Fruit fly (Drosophila melanogaster) whole organism, embryonic: Measurements from ENCODE around the gene Bro.

Source experiments
- Abd-B ChIP-seq: fragments of 200-800 bp; sonication (Bioruptor generic); optimal IDR thresholded peaks from 2 replicates; lab custom pipeline; 2018; ENCODE audit warnings: missing biosample characterization, mild to moderate bottlenecking, missing genetic modification characterization, moderate library complexity
- Atf6 ChIP-seq: fragments of 200-800 bp; sonication (Bioruptor generic); IDR thresholded peaks from 2 replicates; pipeline ENCODE4 v1.3.6; 2022; ENCODE audit warnings: missing biosample characterization, missing genetic modification characterization
- B-H2 ChIP-seq: fragments of 200-800 bp; sonication (Bioruptor generic); optimal IDR thresholded peaks from 2 replicates; lab custom pipeline; 2018; ENCODE audit warnings: missing biosample characterization, mild to moderate bottlenecking, missing genetic modification characterization
- CG11560 ChIP-seq: fragments of 200-800 bp; sonication (Bioruptor generic); IDR thresholded peaks from 3 replicates; pipeline ENCODE4 v1.3.6; 2022; ENCODE audit warnings: missing biosample characterization, missing genetic modification characterization
- CG12104 ChIP-seq: fragments of 200-800 bp; sonication (Bioruptor generic); optimal IDR thresholded peaks from 3 replicates; lab custom pipeline; 2016; ENCODE audit warnings: missing biosample characterization, missing genetic modification characterization
- CG12236 ChIP-seq: fragments of 200-800 bp; sonication (Bioruptor generic); optimal IDR thresholded peaks from 2 replicates; lab custom pipeline; 2016; ENCODE audit warnings: missing biosample characterization, missing genetic modification characterization
- CG12744 ChIP-seq: fragments of 200-800 bp; sonication (Bioruptor generic); optimal IDR thresholded peaks from 2 replicates; lab custom pipeline; 2016; ENCODE audit warnings: missing biosample characterization, missing genetic modification characterization
- CG13296 ChIP-seq: fragments of 200-800 bp; sonication (Bioruptor generic); optimal IDR thresholded peaks from 3 replicates; lab custom pipeline; 2018; ENCODE audit warnings: missing biosample characterization, mild to moderate bottlenecking, missing genetic modification characterization
- CG13775 ChIP-seq: fragments of 200-800 bp; sonication (Bioruptor generic); optimal IDR thresholded peaks from 3 replicates; lab custom pipeline; 2017; ENCODE audit warnings: missing biosample characterization, mild to moderate bottlenecking, missing genetic modification characterization
- CG14441 ChIP-seq: fragments of 200-800 bp; sonication (Bioruptor generic); IDR thresholded peaks from 2 replicates; pipeline ENCODE4 v1.3.6; 2022; ENCODE audit warnings: missing biosample characterization, missing genetic modification characterization
- CG14667 ChIP-seq: fragments of 200-800 bp; sonication (Bioruptor generic); IDR thresholded peaks from 2 replicates; pipeline ENCODE4 v1.3.6; 2022; ENCODE audit warnings: missing biosample characterization, missing genetic modification characterization
- CG17328 ChIP-seq: fragments of 200-800 bp; sonication (Bioruptor generic); IDR thresholded peaks from 2 replicates; pipeline ENCODE4 v1.3.6; 2022; ENCODE audit warnings: missing biosample characterization, missing genetic modification characterization
- CG17912 ChIP-seq: fragments of 200-800 bp; sonication (Bioruptor generic); optimal IDR thresholded peaks from 2 replicates; lab custom pipeline; 2018; ENCODE audit warnings: missing biosample characterization, mild to moderate bottlenecking, missing genetic modification characterization
- CG3281 ChIP-seq: fragments of 200-800 bp; sonication (Bioruptor generic); optimal IDR thresholded peaks from 3 replicates; lab custom pipeline; 2017; ENCODE audit warnings: missing biosample characterization, mild to moderate bottlenecking, missing genetic modification characterization
- CG42726 ChIP-seq: fragments of 200-800 bp; sonication (Bioruptor generic); IDR thresholded peaks from 2 replicates; pipeline ENCODE4 v1.3.6; 2022; ENCODE audit warnings: missing biosample characterization, missing genetic modification characterization; ENCODE audit not compliant: partially characterized antibody
- CG4424 ChIP-seq: fragments of 200-800 bp; sonication (Bioruptor generic); optimal IDR thresholded peaks from 3 replicates; lab custom pipeline; 2016; ENCODE audit warnings: missing biosample characterization, missing genetic modification characterization
- CG6175 ChIP-seq: fragments of 200-800 bp; sonication (Bioruptor generic); IDR thresholded peaks from 3 replicates; pipeline ENCODE4 v1.3.6; 2022; ENCODE audit warnings: missing biosample characterization, missing genetic modification characterization
- CG7786 ChIP-seq: fragments of 200-800 bp; sonication (Bioruptor generic); optimal IDR thresholded peaks from 2 replicates; lab custom pipeline; 2016; ENCODE audit warnings: missing biosample characterization, missing genetic modification characterization
- CG7839 ChIP-seq: fragments of 200-800 bp; sonication (Bioruptor generic); optimal IDR thresholded peaks from 3 replicates; lab custom pipeline; 2018; ENCODE audit warnings: missing biosample characterization, mild to moderate bottlenecking, missing genetic modification characterization, moderate library complexity
- CG8089 ChIP-seq: fragments of 200-800 bp; sonication (Bioruptor generic); optimal IDR thresholded peaks from 3 replicates; lab custom pipeline; 2016; ENCODE audit warnings: missing biosample characterization, missing genetic modification characterization
- D19B ChIP-seq: fragments of 200-800 bp; sonication (Bioruptor generic); optimal IDR thresholded peaks from 2 replicates; lab custom pipeline; 2017; ENCODE audit warnings: missing biosample characterization, mild to moderate bottlenecking, missing genetic modification characterization
- Dbx ChIP-seq: fragments of 200-800 bp; sonication (Bioruptor generic); IDR thresholded peaks from 3 replicates; pipeline ENCODE4 v1.3.6; 2022; ENCODE audit warnings: missing biosample characterization, missing genetic modification characterization
- Drgx ChIP-seq: fragments of 200-800 bp; sonication (Bioruptor generic); IDR thresholded peaks from 2 replicates; pipeline ENCODE4 v1.3.6; 2022; ENCODE audit warnings: missing biosample characterization, missing genetic modification characterization
- H15 ChIP-seq: fragments of 200-800 bp; sonication (Bioruptor generic); IDR thresholded peaks from 3 replicates; pipeline ENCODE4 v1.3.6; 2022; ENCODE audit warnings: missing biosample characterization, missing genetic modification characterization
- Hsf ChIP-seq: fragments of 200-800 bp; sonication (Bioruptor generic); optimal IDR thresholded peaks from 3 replicates; lab custom pipeline; 2016; ENCODE audit warnings: missing biosample characterization, missing genetic modification characterization
- Med ChIP-seq: fragments of 200-800 bp; sonication (Bioruptor generic); peaks from one replicate; lab custom pipeline; 2016; ENCODE audit warnings: missing biosample characterization, missing genetic modification characterization, mild to moderate bottlenecking, inconsistent platforms, moderate library complexity
- Mes4 ChIP-seq: fragments of 200-800 bp; sonication (Bioruptor generic); optimal IDR thresholded peaks from 2 replicates; lab custom pipeline; 2016; ENCODE audit warnings: missing biosample characterization, missing genetic modification characterization
- NFAT ChIP-seq: fragments of 200-800 bp; sonication (Bioruptor generic); IDR thresholded peaks from 2 replicates; pipeline ENCODE4 v1.3.6; 2022; ENCODE audit warnings: missing biosample characterization, missing genetic modification characterization
- NK7.1 ChIP-seq: fragments of 200-800 bp; sonication (Bioruptor generic); optimal IDR thresholded peaks from 3 replicates; lab custom pipeline; 2016; ENCODE audit warnings: missing biosample characterization, missing genetic modification characterization
- NfI ChIP-seq: fragments of 200-800 bp; sonication (Bioruptor generic); optimal IDR thresholded peaks from 3 replicates; lab custom pipeline; 2018; ENCODE audit warnings: missing biosample characterization, mild to moderate bottlenecking, missing genetic modification characterization, moderate library complexity
- Sin3A ChIP-seq: fragments of >200 bp; optimal IDR thresholded peaks from 2 replicates; lab custom pipeline; 2018
- Sry-δ ChIP-seq: fragments of 200-800 bp; sonication (Bioruptor generic); optimal IDR thresholded peaks from 2 replicates; lab custom pipeline; 2016; ENCODE audit warnings: missing biosample characterization, missing genetic modification characterization
- Taf1 ChIP-seq: fragments of 200-800 bp; sonication (Bioruptor generic); IDR thresholded peaks from 2 replicates; pipeline ENCODE4 v1.3.6; 2022; ENCODE audit warnings: missing biosample characterization, missing genetic modification characterization
- aop ChIP-seq: fragments of 200-800 bp; sonication (Bioruptor generic); IDR thresholded peaks from 2 replicates; pipeline ENCODE4 v1.3.6; 2022; ENCODE audit warnings: missing biosample characterization, missing genetic modification characterization
- bcd ChIP-seq: fragments of 200-800 bp; sonication (Bioruptor generic); optimal IDR thresholded peaks from 2 replicates; lab custom pipeline; 2017; ENCODE audit warnings: missing biosample characterization, mild to moderate bottlenecking, missing genetic modification characterization
- btn ChIP-seq: fragments of 200-800 bp; sonication (Bioruptor generic); optimal IDR thresholded peaks from 2 replicates; lab custom pipeline; 2016; ENCODE audit warnings: missing biosample characterization, missing genetic modification characterization
- cad ChIP-seq: fragments of >200 bp; optimal IDR thresholded peaks from 2 replicates; lab custom pipeline; 2017; ENCODE audit warnings: missing biosample characterization, missing genetic modification characterization
- cwo ChIP-seq: fragments of 200-800 bp; sonication (Bioruptor generic); optimal IDR thresholded peaks from 3 replicates; lab custom pipeline; 2017; ENCODE audit warnings: missing biosample characterization, missing genetic modification characterization, mild to moderate bottlenecking, moderate library complexity, missing genetic modification reagents
- dimm ChIP-seq: fragments of 200-800 bp; sonication (Bioruptor generic); IDR thresholded peaks from 2 replicates; pipeline ENCODE4 v1.3.6; 2022; ENCODE audit warnings: missing biosample characterization, missing genetic modification characterization
- kah ChIP-seq: fragments of 200-800 bp; sonication (Bioruptor generic); optimal IDR thresholded peaks from 2 replicates; lab custom pipeline; 2018; ENCODE audit warnings: missing biosample characterization, mild to moderate bottlenecking, missing genetic modification characterization
- kni ChIP-seq: fragments of 200-800 bp; sonication (Bioruptor generic); optimal IDR thresholded peaks from 3 replicates; lab custom pipeline; 2017; ENCODE audit warnings: mild to moderate bottlenecking, missing biosample characterization, missing genetic modification reagents, missing genetic modification characterization
- nerfin-1 ChIP-seq: fragments of 200-800 bp; sonication (Bioruptor generic); optimal IDR thresholded peaks from 3 replicates; lab custom pipeline; 2019; ENCODE audit warnings: missing biosample characterization, mild to moderate bottlenecking, missing genetic modification characterization, moderate library complexity
- oc ChIP-seq: fragments of 200-800 bp; sonication (Bioruptor generic); optimal IDR thresholded peaks from 2 replicates; lab custom pipeline; 2018; ENCODE audit warnings: missing biosample characterization, mild to moderate bottlenecking, missing genetic modification characterization, moderate library complexity
- pho ChIP-seq: fragments of 200-800 bp; sonication (Bioruptor generic); optimal IDR thresholded peaks from 2 replicates; lab custom pipeline; 2016; ENCODE audit warnings: missing biosample characterization, missing genetic modification characterization
- phol ChIP-seq: fragments of 200-800 bp; sonication (Bioruptor generic); optimal IDR thresholded peaks from 3 replicates; lab custom pipeline; 2018; ENCODE audit warnings: missing biosample characterization, mild to moderate bottlenecking, missing genetic modification characterization, moderate library complexity
- prd ChIP-seq, 3 experiments: fragments of >200 bp in 2 of 3; fragments of 200-800 bp in 1 of 3; sonication (Bioruptor generic) in 1 of 3; optimal IDR thresholded peaks in 2 of 3; IDR thresholded peaks in 1 of 3; 2 replicates in 2 of 3; 3 replicates in 1 of 3; pipeline versions ENCODE4 v1.3.6 to Lab custom; 2017 to 2022; ENCODE audit warnings: missing biosample characterization in 1 of 3, missing genetic modification characterization in 1 of 3
- repo ChIP-seq: fragments of 200-800 bp; sonication (Bioruptor generic); optimal IDR thresholded peaks from 2 replicates; lab custom pipeline; 2016; ENCODE audit warnings: missing biosample characterization, missing genetic modification characterization
- slbo ChIP-seq: fragments of 200-800 bp; sonication (Bioruptor generic); IDR thresholded peaks from 2 replicates; pipeline ENCODE4 v1.3.6; 2022; ENCODE audit warnings: missing biosample characterization, missing genetic modification characterization
- vvl ChIP-seq: fragments of 200-800 bp; sonication (Bioruptor generic); IDR thresholded peaks from 2 replicates; pipeline ENCODE4 v1.3.6; 2022; ENCODE audit warnings: missing biosample characterization, missing genetic modification characterization
- wdn ChIP-seq: fragments of 200-800 bp; sonication (Bioruptor generic); IDR thresholded peaks from 2 replicates; pipeline ENCODE4 v1.3.6; 2022; ENCODE audit warnings: missing biosample characterization, missing genetic modification characterization
- wor ChIP-seq: fragments of 200-800 bp; sonication (Bioruptor generic); IDR thresholded peaks from 2 replicates; pipeline ENCODE4 v1.3.6; 2022; ENCODE audit warnings: missing biosample characterization, missing genetic modification characterization

The Bro gene

DNA sequence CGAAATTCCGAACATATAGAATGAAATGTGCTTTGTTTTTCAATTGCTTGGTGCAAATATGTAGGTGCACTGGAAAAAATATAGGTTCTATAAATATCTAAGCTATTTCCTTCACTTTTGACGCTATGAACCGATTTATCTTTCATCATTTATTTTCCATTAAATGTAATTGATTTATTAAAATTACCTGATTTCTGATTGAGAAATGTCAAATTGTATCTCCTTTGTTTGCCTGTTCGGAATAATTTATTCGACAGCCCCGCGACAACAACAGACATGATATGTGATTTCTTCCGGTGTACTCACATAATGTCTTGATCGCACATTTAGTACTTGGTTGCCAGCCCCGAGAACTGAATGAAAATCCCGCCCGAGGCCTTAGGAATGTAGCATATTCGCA lies 38.1 kb upstream of the Bro start (continued):
- TF ChIP-seq Med (GFP tag; lab: Kevin White, UChicago) (peak; percentile 88), oc (tag; lab: Kevin White, UChicago) (no peak), Sry-δ (GFP tag; lab: Kevin White, UChicago) (no peak), wdn (GFP tag; lab: Robert Waterston, UW) (0 out of 2 replicates have a peak, but pooled peaks have one; percentile 36), CG12236 (GFP tag; lab: Kevin White, UChicago) (no peak), wor (GFP tag; lab: Robert Waterston, UW) (peak; percentile 26; the same call in 1 of the 2 replicates), Drgx (GFP tag; lab: Robert Waterston, UW) (0 out of 2 replicates have a peak, but pooled peaks have one; percentile 44), repo (GFP tag; lab: Kevin White, UChicago) (no peak), Atf6 (GFP tag; lab: Robert Waterston, UW) (peak; percentile 70), CG14667 (GFP tag; lab: Robert Waterston, UW) (peak; percentile 10; the same call in 1 of the 2 replicates), CG13775 (GFP tag; lab: Kevin White, UChicago) (peak; percentile 46), CG42726 (no peak), NFAT (GFP tag; lab: Robert Waterston, UW) (peak; percentile 55; the same call in 1 of the 2 replicates), phol (tag; lab: Kevin White, UChicago) (peak; percentile 34), bcd (GFP tag; lab: Kevin White, UChicago) (peak; percentile 27), aop (GFP tag; lab: Robert Waterston, UW) (no peak), CG12744 (peak; percentile 23), Dbx (GFP tag; lab: Robert Waterston, UW) (peak; percentile 79), kah (GFP tag; lab: Kevin White, UChicago) (no peak), Sin3A (lab: Kevin White, UChicago) (no peak), slbo (GFP tag; lab: Robert Waterston, UW) (peak; percentile 75), CG17912 (GFP tag; lab: Kevin White, UChicago) (no peak), CG7839 (tag; lab: Kevin White, UChicago) (peak; percentile 76), Taf1 (GFP tag; lab: Robert Waterston, UW) (0 out of 2 replicates have a peak, but pooled peaks have one; percentile 10), Mes4 (GFP tag; lab: Kevin White, UChicago) (no peak), H15 (GFP tag; lab: Robert Waterston, UW) (peak; percentile 43; the same call in 1 of the 3 replicates), btn (GFP tag; lab: Kevin White, UChicago) (no peak), dimm (no peak), pho (peak; percentile 46), cwo (GFP tag; lab: Kevin White, UChicago) (peak; percentile 32), D19B (GFP tag; lab: Kevin White, UChicago) (peak; percentile 34), cad (GFP tag; lab: Kevin White, UChicago) (no peak), CG13296 (GFP tag; lab: Kevin White, UChicago) (peak; percentile 12), B-H2 (GFP tag; lab: Kevin White, UChicago) (no peak), CG12104 (GFP tag; lab: Kevin White, UChicago) (peak; percentile 85), kni (GFP tag; lab: Kevin White, UChicago) (no peak), nerfin-1 (tag; lab: Kevin White, UChicago) (no peak), Hsf (GFP tag; lab: Kevin White, UChicago) (peak; percentile 4), Abd-B (GFP tag; lab: Kevin White, UChicago) (no peak), vvl (GFP tag; lab: Robert Waterston, UW) (no peak), CG11560 (tag; lab: Robert Waterston, UW) (peak; percentile 24; the same call in 1 of the 3 replicates), NfI (peak; percentile 21), prd (optimal IDR thresholded peaks at IDR 0.05; lab: Kevin White, UChicago) (no peak), prd (GFP tag; IDR thresholded peaks at IDR 0.05; lab: Robert Waterston, UW) (peak; percentile 44; the same call in 1 of the 3 replicates), CG3281 (GFP tag; lab: Kevin White, UChicago) (peak; percentile 62), CG7786 (GFP tag; lab: Kevin White, UChicago) (peak; percentile 29), CG17328 (0 out of 2 replicates have a peak, but pooled peaks have one; percentile 20), CG8089 (no peak), NK7.1 (no peak), CG4424 (GFP tag; lab: Kevin White, UChicago) (peak; percentile 12), CG14441 (GFP tag; lab: Robert Waterston, UW) (peak; percentile 56; the same call in 1 of the 2 replicates), CG6175 (GFP tag; lab: Robert Waterston, UW) (no peak)
